Worm (Caenorhabditis elegans) whole organism, L4/young adult: ENCODE data around the gene R03H10.4.

Experiments
- dao-5 ChIP-seq: sonication (generic microtip); optimal IDR thresholded peaks from 2 replicates; lab custom pipeline; 2016; ENCODE audit warnings: missing genotype, missing genetic modification characterization, moderate library complexity, missing compliant biosample characterization
- him-1 ChIP-seq: sonication (generic microtip); optimal IDR thresholded peaks from 2 replicates; lab custom pipeline; 2016; ENCODE audit warnings: missing genotype, missing genetic modification reagents, missing genetic modification characterization, missing compliant biosample characterization

DNA sequence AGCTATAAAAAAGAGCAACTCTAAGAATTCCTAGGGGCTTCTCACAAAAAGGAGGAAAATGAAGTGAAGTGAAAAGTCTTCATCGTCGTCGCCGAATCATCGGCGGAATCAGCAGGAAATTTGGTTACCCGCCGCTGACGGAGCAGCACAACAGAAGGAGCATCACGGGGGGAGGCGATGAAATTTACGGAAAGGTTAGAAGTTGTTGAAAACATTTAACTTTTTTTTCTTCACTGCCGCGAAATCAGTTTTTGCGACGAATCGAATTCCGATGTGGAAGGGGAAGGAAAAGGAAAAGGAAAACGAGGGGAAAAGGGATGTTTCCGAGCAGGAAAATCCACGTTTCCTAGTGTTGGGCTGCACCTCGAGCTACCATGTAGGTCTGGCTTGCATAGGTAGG is 35.0 kb downstream of the R03H10.4 start:
- TF ChIP-seq dao-5 (tag; lab: Kevin White, UChicago) = no peak
- TF ChIP-seq him-1 (tag; lab: Kevin White, UChicago) = no peak
